Worm (Caenorhabditis elegans) whole organism, L4 larva: ENCODE data around the gene rnp-7.

Experiments
- D1046.2 ChIP-seq: fragments of 200-800 bp; sonication (Bioruptor generic); IDR thresholded peaks from 2 replicates; pipeline ENCODE4 v1.3.6; 2022; ENCODE audit warnings: missing genetic modification characterization, missing compliant biosample characterization
- F49E8.2 ChIP-seq: sonication (generic microtip); optimal IDR thresholded peaks from 2 replicates; lab custom pipeline; 2016; ENCODE audit warnings: missing compliant biosample characterization, mild to moderate bottlenecking, missing genetic modification characterization, borderline replicate concordance
- T26A8.4 ChIP-seq: fragments of 200-800 bp; sonication (Bioruptor generic); IDR thresholded peaks from 2 replicates; pipeline ENCODE4 v1.3.6; 2022; ENCODE audit warnings: missing genetic modification characterization, missing compliant biosample characterization
- Y105C5A.15 ChIP-seq: fragments of 200-800 bp; sonication (Bioruptor generic); IDR thresholded peaks from 2 replicates; pipeline ENCODE4 v1.3.6; 2022; ENCODE audit warnings: missing genetic modification characterization, missing compliant biosample characterization
- ZK546.5 ChIP-seq, 2 experiments: sonication (generic microtip); optimal IDR thresholded peaks; 2 replicates each; lab custom pipeline; 2017; ENCODE audit warnings: missing biosample characterization in 2 of 2, missing genetic modification characterization in 2 of 2
- aha-1 ChIP-seq: fragments of 150-350 bp; peaks from one replicate; lab custom pipeline; 2014; ENCODE audit warnings: missing biosample characterization, missing genetic modification characterization
- ama-1 ChIP-seq: fragments of 150-350 bp; optimal IDR thresholded peaks from 2 replicates; lab custom pipeline; 2014; ENCODE audit warnings: inconsistent platforms, mixed read lengths
- attf-4 ChIP-seq: sonication (generic microtip); optimal IDR thresholded peaks from 3 replicates; lab custom pipeline; 2017; ENCODE audit warnings: missing biosample characterization, missing genetic modification characterization
- ceh-28 ChIP-seq: fragments of 150-350 bp; optimal IDR thresholded peaks from 2 replicates; lab custom pipeline; 2014; ENCODE audit warnings: missing biosample characterization, missing genetic modification reagents, missing genetic modification characterization
- ceh-32 ChIP-seq: sonication (generic microtip); optimal IDR thresholded peaks from 2 replicates; lab custom pipeline; 2016; ENCODE audit warnings: mild to moderate bottlenecking, missing genetic modification characterization, missing compliant biosample characterization; ENCODE audit not compliant: poor library complexity
- ceh-44 ChIP-seq: fragments of 200-800 bp; sonication (Bioruptor generic); IDR thresholded peaks from 2 replicates; pipeline ENCODE4 v1.3.6; 2022; ENCODE audit warnings: missing genetic modification reagents, missing genetic modification characterization, missing compliant biosample characterization
- ceh-62 ChIP-seq: sonication (generic microtip); optimal IDR thresholded peaks from 2 replicates; lab custom pipeline; 2017; ENCODE audit warnings: missing biosample characterization, missing genetic modification characterization
- ces-1 ChIP-seq: fragments of 150-350 bp; sonication (generic microtip); optimal IDR thresholded peaks from 4 replicates; lab custom pipeline; 2014; ENCODE audit warnings: missing biosample characterization, missing genetic modification reagents, missing genetic modification characterization
- daf-19 ChIP-seq: fragments of 200-800 bp; sonication (Bioruptor generic); conservative IDR thresholded peaks from 2 replicates; pipeline ENCODE4 v1.3.6; 2022; ENCODE audit warnings: missing genetic modification characterization, missing compliant biosample characterization
- dmd-8 ChIP-seq: fragments of 200-800 bp; sonication (Bioruptor generic); IDR thresholded peaks from 2 replicates; pipeline ENCODE4 v1.3.6; 2022; ENCODE audit warnings: missing genetic modification characterization, missing compliant biosample characterization
- dpl-1 ChIP-seq: fragments of 150-350 bp; optimal IDR thresholded peaks from 2 replicates; lab custom pipeline; 2014; ENCODE audit warnings: missing biosample characterization, missing genetic modification reagents, missing genetic modification characterization
- dve-1 ChIP-seq: sonication (generic microtip); optimal IDR thresholded peaks from 2 replicates; lab custom pipeline; 2017; ENCODE audit warnings: antibody characterized with exemption, mild to moderate bottlenecking, missing genetic modification characterization, missing compliant biosample characterization; ENCODE audit not compliant: insufficient read depth
- egl-27 ChIP-seq: sonication (generic microtip); optimal IDR thresholded peaks from 3 replicates; lab custom pipeline; 2017; ENCODE audit warnings: missing biosample characterization, missing genetic modification reagents, missing genetic modification characterization
- egl-43 ChIP-seq: fragments of 200-800 bp; sonication (Bioruptor generic); IDR thresholded peaks from 2 replicates; pipeline ENCODE4 v1.3.6; 2022; ENCODE audit warnings: missing genetic modification reagents, missing genetic modification characterization, missing compliant biosample characterization
- fkh-10 ChIP-seq: fragments of 150-350 bp; optimal IDR thresholded peaks from 2 replicates; lab custom pipeline; 2014; ENCODE audit warnings: missing biosample characterization, missing genetic modification reagents, missing genetic modification characterization
- fos-1 ChIP-seq: fragments of 150-350 bp; optimal IDR thresholded peaks from 2 replicates; lab custom pipeline; 2014; ENCODE audit warnings: missing biosample characterization, missing genetic modification characterization
- hlh-11 ChIP-seq: fragments of 200-800 bp; sonication (Bioruptor generic); optimal IDR thresholded peaks from 2 replicates; lab custom pipeline; 2018; ENCODE audit warnings: mild to moderate bottlenecking, missing genetic modification characterization, missing compliant biosample characterization
- hlh-30 ChIP-seq: sonication (generic microtip); optimal IDR thresholded peaks from 2 replicates; lab custom pipeline; 2017; ENCODE audit warnings: antibody characterized with exemption, mild to moderate bottlenecking, missing genetic modification characterization, missing compliant biosample characterization; ENCODE audit not compliant: insufficient read depth
- hmg-1.1 ChIP-seq: fragments of 200-800 bp; sonication (Bioruptor generic); IDR thresholded peaks from 2 replicates; pipeline ENCODE4 v1.3.6; 2022; ENCODE audit warnings: missing genetic modification reagents, missing genetic modification characterization, missing compliant biosample characterization
- lim-7 ChIP-seq: fragments of 200-800 bp; sonication (Bioruptor generic); IDR thresholded peaks from 2 replicates; pipeline ENCODE4 v1.3.6; 2022; ENCODE audit warnings: missing genetic modification characterization, missing compliant biosample characterization
- lin-1 ChIP-seq: fragments of 200-800 bp; sonication (Bioruptor generic); IDR thresholded peaks from 2 replicates; pipeline ENCODE4 v1.3.6; 2022; ENCODE audit warnings: missing genetic modification reagents, missing genetic modification characterization, missing compliant biosample characterization
- lin-15B ChIP-seq: fragments of 150-350 bp; sonication (generic microtip); optimal IDR thresholded peaks from 3 replicates; lab custom pipeline; 2014; ENCODE audit warnings: missing biosample characterization, missing genetic modification characterization
- lin-38 ChIP-seq: fragments of 200-800 bp; sonication (Bioruptor generic); IDR thresholded peaks from 2 replicates; pipeline ENCODE4 v1.3.6; 2022; ENCODE audit warnings: missing genetic modification reagents, missing genetic modification characterization, missing compliant biosample characterization
- madf-5 ChIP-seq, 2 experiments: fragments of 200-800 bp; sonication (Bioruptor generic); IDR thresholded peaks; 2 replicates each; pipeline ENCODE4 v1.3.6; 2022; ENCODE audit warnings: missing compliant biosample characterization in 2 of 2, missing genetic modification characterization in 2 of 2
- mxl-3 ChIP-seq: fragments of 200-800 bp; sonication (Bioruptor generic); optimal IDR thresholded peaks from 2 replicates; lab custom pipeline; 2018; ENCODE audit warnings: mild to moderate bottlenecking, missing genetic modification characterization, missing compliant biosample characterization
- nhr-111 ChIP-seq: fragments of 200-800 bp; sonication (Bioruptor generic); optimal IDR thresholded peaks from 2 replicates; lab custom pipeline; 2018; ENCODE audit warnings: mild to moderate bottlenecking, missing genetic modification characterization, missing compliant biosample characterization
- nhr-25 ChIP-seq: sonication (generic microtip); optimal IDR thresholded peaks from 2 replicates; lab custom pipeline; 2017; ENCODE audit warnings: missing genetic modification characterization, mild to moderate bottlenecking, missing compliant biosample characterization, antibody characterized with exemption, moderate library complexity, borderline replicate concordance; ENCODE audit not compliant: insufficient read depth
- nhr-42 ChIP-seq: fragments of 200-800 bp; sonication (Bioruptor generic); IDR thresholded peaks from 2 replicates; pipeline ENCODE4 v1.3.6; 2022; ENCODE audit warnings: missing genetic modification characterization, missing compliant biosample characterization
- nhr-48 ChIP-seq: sonication (generic microtip); optimal IDR thresholded peaks from 2 replicates; lab custom pipeline; 2016; ENCODE audit warnings: mild to moderate bottlenecking, missing genetic modification characterization, missing compliant biosample characterization
- nhr-76 ChIP-seq: fragments of 150-350 bp; optimal IDR thresholded peaks from 2 replicates; lab custom pipeline; 2014; ENCODE audit warnings: missing biosample characterization, missing genetic modification characterization
- pqm-1 ChIP-seq: sonication (generic microtip); optimal IDR thresholded peaks from 2 replicates; lab custom pipeline; 2017; ENCODE audit warnings: missing biosample characterization, missing genetic modification characterization
- saeg-2 ChIP-seq: fragments of 200-800 bp; sonication (Bioruptor generic); IDR thresholded peaks from 2 replicates; pipeline ENCODE4 v1.3.6; 2022; ENCODE audit warnings: missing genetic modification reagents, missing genetic modification characterization, missing compliant biosample characterization
- sdz-12 ChIP-seq: fragments of 200-800 bp; sonication (Bioruptor generic); optimal IDR thresholded peaks from 2 replicates; lab custom pipeline; 2018; ENCODE audit warnings: mild to moderate bottlenecking, missing genetic modification characterization, missing compliant biosample characterization
- set-16 ChIP-seq: fragments of 200-800 bp; sonication (Bioruptor generic); IDR thresholded peaks from 2 replicates; pipeline ENCODE4 v1.3.6; 2022; ENCODE audit warnings: missing genetic modification reagents, missing genetic modification characterization, missing compliant biosample characterization
- skn-1 ChIP-seq: fragments of 150-350 bp; optimal IDR thresholded peaks from 2 replicates; lab custom pipeline; 2014; ENCODE audit warnings: missing biosample characterization, missing genetic modification characterization
- snpc-4 ChIP-seq: fragments of 150-350 bp; optimal IDR thresholded peaks from 2 replicates; lab custom pipeline; 2014; ENCODE audit warnings: missing biosample characterization, missing genetic modification characterization
- unc-130 ChIP-seq: sonication (generic microtip); optimal IDR thresholded peaks from 2 replicates; lab custom pipeline; 2016; ENCODE audit warnings: missing genetic modification reagents, missing genetic modification characterization, missing compliant biosample characterization
- unc-62 ChIP-seq, 3 experiments: fragments of 150-350 bp in 1 of 3; sonication (generic microtip); optimal IDR thresholded peaks in 2 of 3; peaks in 1 of 3; 1 replicate in 1 of 3; 2 replicates in 2 of 3; lab custom pipeline; 2014 to 2017; ENCODE audit warnings: missing biosample characterization in 3 of 3, missing genetic modification characterization in 3 of 3, missing genetic modification reagents in 3 of 3, missing genotype in 1 of 3
- zip-11 ChIP-seq: fragments of 200-800 bp; sonication (Bioruptor generic); IDR thresholded peaks from 2 replicates; pipeline ENCODE4 v1.3.6; 2022; ENCODE audit warnings: missing genetic modification characterization, missing compliant biosample characterization
- zip-2 ChIP-seq: fragments of 150-350 bp; optimal IDR thresholded peaks from 2 replicates; lab custom pipeline; 2014; ENCODE audit warnings: missing biosample characterization, missing genetic modification characterization
- ztf-7 ChIP-seq: fragments of 150-350 bp; optimal IDR thresholded peaks from 2 replicates; lab custom pipeline; 2014; ENCODE audit warnings: missing biosample characterization, missing genetic modification characterization

The rnp-7 gene

ce11 chrIII:7162065-7162762 lies 1.3 kb upstream of the rnp-7 start, which contains the start of the genes syf-2 and K04G7.1 (continued):
- TF ChIP-seq ces-1 (GFP tag; lab: Kevin White, UChicago) (no peak), ceh-44 (no peak), dve-1 (tag; lab: Kevin White, UChicago) (peak; percentile 90), D1046.2 (GFP tag; lab: Robert Waterston, UW) (peak; percentile 35; the same call in 1 of the 2 replicates), daf-19 (GFP tag; lab: Robert Waterston, UW) (no peak), lin-1 (peak; percentile 63), ama-1 (lab: Kevin White, UChicago) (no peak), dmd-8 (GFP tag; lab: Robert Waterston, UW) (no peak), unc-130 (peak; percentile 76), lin-38 (GFP tag; lab: Robert Waterston, UW) (peak; percentile 91), sdz-12 (GFP tag; lab: Kevin White, UChicago) (no peak), F49E8.2 (peak; percentile 6), zip-11 (no peak), lin-15B (tag; lab: Kevin White, UChicago) (peak; percentile 79), nhr-42 (GFP tag; lab: Robert Waterston, UW) (peak; percentile 86), mxl-3 (GFP tag; lab: Kevin White, UChicago) (peak; percentile 27), saeg-2 (peak; percentile 74; the same call in 1 of the 2 replicates), fkh-10 (GFP tag; lab: Kevin White, UChicago) (peak; percentile 88), ceh-32 (no peak), egl-27 (tag; lab: Kevin White, UChicago) (no peak), T26A8.4 (GFP tag; lab: Robert Waterston, UW) (peak; percentile 59; the same call in 1 of the 2 replicates), zip-2 (no peak), pqm-1 (tag; lab: Kevin White, UChicago) (no peak), nhr-111 (no peak), ceh-28 (tag; lab: Kevin White, UChicago) (no peak), hmg-1.1 (GFP tag; lab: Robert Waterston, UW) (peak; percentile 83), Y105C5A.15 (GFP tag; lab: Robert Waterston, UW) (no peak), ceh-62 (tag; lab: Kevin White, UChicago) (no peak), snpc-4 (tag; lab: Kevin White, UChicago) (no peak)

DNA sequence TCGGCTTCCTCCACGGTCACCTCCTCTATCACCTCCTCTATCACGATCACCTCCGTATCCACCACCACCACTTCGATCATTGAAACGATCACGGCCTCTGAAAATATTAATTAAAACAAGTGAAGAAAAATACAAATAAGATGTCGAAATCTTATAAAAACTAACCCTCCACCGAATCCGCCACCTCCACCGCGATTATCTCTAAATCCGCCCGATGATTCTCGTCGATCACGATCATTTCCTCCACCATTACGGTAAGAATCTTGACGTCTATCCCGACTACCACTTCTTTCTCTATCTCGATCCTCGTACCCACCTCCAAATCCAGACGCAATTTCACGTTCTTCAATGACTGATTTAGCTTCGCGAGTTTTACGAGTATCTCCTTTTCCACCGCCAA lies 1.7 kb downstream of the rnp-7 start:
- peak in 1 of 2 experiments; percentile 64 for TF ChIP-seq unc-62 (GFP tag; optimal IDR thresholded peaks at IDR 0.05 in 1 of 2; lab: Kevin White, UChicago)
- no peak for TF ChIP-seq unc-62 (tag; optimal IDR thresholded peaks at IDR 0.05; lab: Kevin White, UChicago)
- TF ChIP-seq ceh-62 (tag; lab: Kevin White, UChicago), result no peak
- peak; percentile 66 for TF ChIP-seq aha-1 (tag; lab: Kevin White, UChicago)
- TF ChIP-seq, all 104 proteins: peak for 2

DNA sequence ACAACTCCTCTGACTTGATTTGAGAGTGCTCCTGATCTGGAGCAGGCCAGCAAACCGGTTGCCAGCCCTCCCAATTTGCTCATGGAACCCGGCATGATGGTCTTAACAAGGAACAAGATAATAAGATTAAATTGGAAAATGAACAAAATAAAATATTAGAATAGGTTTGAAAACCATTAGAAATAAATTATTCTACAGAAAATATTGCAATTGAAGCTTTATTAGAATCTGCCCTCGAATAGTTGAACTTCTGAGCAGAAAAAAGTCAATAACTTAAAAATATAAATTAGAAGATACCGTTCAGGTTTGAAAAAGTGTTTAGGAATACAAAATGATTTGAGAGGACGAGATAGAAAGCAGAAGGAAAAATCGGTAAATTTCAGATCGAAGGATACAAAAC lies 2.2 kb downstream of the rnp-7 start, which contains the start of gene nuo-4:
Gene nuo-4, minus strand, starts transcription at position 101 of the 400 bp plus-strand sequence.
- TF ChIP-seq ama-1 (lab: Kevin White, UChicago), result peak; percentile 28
- no peak for TF ChIP-seq nhr-111
- TF ChIP-seq ztf-7 (tag; lab: Kevin White, UChicago), result no peak

DNA sequence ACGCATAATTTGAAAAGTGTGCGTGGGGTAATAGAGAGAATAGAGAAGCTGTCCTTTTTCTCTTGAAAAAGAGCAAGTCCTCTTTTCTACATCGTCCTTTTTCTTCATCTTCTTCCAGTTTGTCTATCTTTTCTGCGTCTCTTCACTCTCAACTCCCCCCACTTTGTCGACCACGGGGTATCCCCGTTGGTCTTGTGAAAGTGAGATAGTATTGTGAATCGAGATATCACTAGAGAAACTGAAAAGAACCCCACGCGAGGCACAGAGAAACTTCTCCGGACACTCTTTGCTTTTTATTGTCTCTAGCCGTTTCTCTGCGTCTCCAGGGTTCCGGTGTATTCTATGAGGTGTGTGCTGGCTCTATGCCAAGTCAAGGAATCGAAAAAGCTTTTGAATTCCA lies 5.3 kb downstream of the rnp-7 start:
- TF ChIP-seq lim-7 (GFP tag; lab: Robert Waterston, UW) (no peak), lin-38 (GFP tag; lab: Robert Waterston, UW) (peak; percentile 69), madf-5 (GFP tag; IDR thresholded peaks at IDR 0.05; lab: Robert Waterston, UW) (no peak), ZK546.5 (tag; optimal IDR thresholded peaks at IDR 0.05; lab: Kevin White, UChicago) (no peak), D1046.2 (GFP tag; lab: Robert Waterston, UW) (no peak), ama-1 (lab: Kevin White, UChicago) (peak; percentile 90), hlh-11 (tag; lab: Kevin White, UChicago) (peak; percentile 97), hlh-30 (peak; percentile 98), nhr-76 (peak; percentile 54), egl-43 (GFP tag; lab: Robert Waterston, UW) (peak; percentile 81), dpl-1 (GFP tag; lab: Kevin White, UChicago) (peak; percentile 74), set-16 (peak; percentile 67), fos-1 (tag; lab: Kevin White, UChicago) (peak; percentile 57), skn-1 (no peak), ces-1 (GFP tag; lab: Kevin White, UChicago) (peak; percentile 13), nhr-25 (peak; percentile 83), attf-4 (tag; lab: Kevin White, UChicago) (no peak), nhr-48 (peak; percentile 93)
